Worm (Caenorhabditis elegans) whole organism, mixed stage, embryonic: ENCODE results near the gene lgc-4.

Experiments used
- M03D4.4 ChIP-seq: sonication (generic microtip); optimal IDR thresholded peaks from 2 replicates; lab custom pipeline; 2017; ENCODE audit warnings: mild to moderate bottlenecking, missing genetic modification characterization, missing compliant biosample characterization
- bed-3 ChIP-seq: fragments of 200-800 bp; sonication (Bioruptor generic); optimal IDR thresholded peaks from 3 replicates; lab custom pipeline; 2018; ENCODE audit warnings: mild to moderate bottlenecking, missing genetic modification characterization, moderate library complexity, missing compliant biosample characterization
- blmp-1 ChIP-seq: fragments of 150-350 bp; optimal IDR thresholded peaks from 2 replicates; lab custom pipeline; 2014; ENCODE audit warnings: missing biosample characterization, missing genetic modification characterization
- ceh-39 ChIP-seq: fragments of 150-350 bp; optimal IDR thresholded peaks from 2 replicates; lab custom pipeline; 2014; ENCODE audit warnings: missing biosample characterization, missing genetic modification characterization
- ceh-83 ChIP-seq: fragments of 200-800 bp; sonication (Bioruptor generic); optimal IDR thresholded peaks from 2 replicates; lab custom pipeline; 2018; ENCODE audit warnings: mild to moderate bottlenecking, missing genetic modification characterization, missing compliant biosample characterization
- cnd-1 ChIP-seq: fragments of 200-800 bp; sonication (Bioruptor generic); optimal IDR thresholded peaks from 2 replicates; lab custom pipeline; 2018; ENCODE audit warnings: mild to moderate bottlenecking, missing genetic modification characterization, missing compliant biosample characterization
- drap-1 ChIP-seq: fragments of 200-800 bp; sonication (Bioruptor generic); optimal IDR thresholded peaks from 3 replicates; lab custom pipeline; 2018; ENCODE audit warnings: mild to moderate bottlenecking, missing genetic modification characterization, missing compliant biosample characterization
- elt-1 ChIP-seq: sonication (generic microtip); optimal IDR thresholded peaks from 2 replicates; lab custom pipeline; 2017; ENCODE audit warnings: missing genetic modification characterization, mild to moderate bottlenecking, missing compliant biosample characterization, antibody characterized with exemption, moderate library complexity, borderline replicate concordance; ENCODE audit not compliant: insufficient read depth
- elt-3 ChIP-seq: fragments of 150-350 bp; optimal IDR thresholded peaks from 2 replicates; lab custom pipeline; 2014; ENCODE audit warnings: missing biosample characterization, missing genetic modification characterization
- ham-2 ChIP-seq: fragments of 200-800 bp; sonication (Bioruptor generic); optimal IDR thresholded peaks from 2 replicates; lab custom pipeline; 2018; ENCODE audit warnings: mild to moderate bottlenecking, missing genetic modification characterization, missing compliant biosample characterization
- hlh-1 ChIP-seq: fragments of 150-350 bp; optimal IDR thresholded peaks from 2 replicates; lab custom pipeline; 2014; ENCODE audit warnings: missing biosample characterization, missing genetic modification reagents, missing genetic modification characterization
- lin-13 ChIP-seq: fragments of 150-350 bp; optimal IDR thresholded peaks from 2 replicates; lab custom pipeline; 2014; ENCODE audit warnings: missing biosample characterization, missing genetic modification characterization
- lin-32 ChIP-seq: fragments of 200-800 bp; sonication (Bioruptor generic); optimal IDR thresholded peaks from 2 replicates; lab custom pipeline; 2018; ENCODE audit warnings: mild to moderate bottlenecking, missing genetic modification characterization, missing compliant biosample characterization
- lsy-2 ChIP-seq: fragments of 150-350 bp; optimal IDR thresholded peaks from 2 replicates; lab custom pipeline; 2014; ENCODE audit warnings: missing biosample characterization, missing genetic modification characterization
- mab-5 ChIP-seq: fragments of 150-350 bp; optimal IDR thresholded peaks from 2 replicates; lab custom pipeline; 2014; ENCODE audit warnings: missing biosample characterization, missing genetic modification characterization
- mep-1 ChIP-seq: fragments of 150-350 bp; optimal IDR thresholded peaks from 2 replicates; lab custom pipeline; 2017; ENCODE audit warnings: missing biosample characterization, missing genetic modification reagents, missing genetic modification characterization, inconsistent platforms
- mls-2 ChIP-seq: sonication (generic microtip); optimal IDR thresholded peaks from 2 replicates; lab custom pipeline; 2016; ENCODE audit warnings: mild to moderate bottlenecking, missing genetic modification characterization, moderate library complexity, missing compliant biosample characterization
- nhr-12 ChIP-seq: fragments of 150-350 bp; optimal IDR thresholded peaks from 2 replicates; lab custom pipeline; 2014; ENCODE audit warnings: missing biosample characterization, missing genetic modification characterization
- nhr-2 ChIP-seq: fragments of 150-350 bp; optimal IDR thresholded peaks from 2 replicates; lab custom pipeline; 2014; ENCODE audit warnings: missing biosample characterization, missing genetic modification characterization
- nhr-237 ChIP-seq: fragments of 150-350 bp; optimal IDR thresholded peaks from 2 replicates; lab custom pipeline; 2014; ENCODE audit warnings: missing biosample characterization, missing genetic modification characterization
- nhr-28 ChIP-seq: fragments of 150-350 bp; optimal IDR thresholded peaks from 2 replicates; lab custom pipeline; 2014; ENCODE audit warnings: missing biosample characterization, missing genetic modification characterization
- nhr-76 ChIP-seq: sonication (generic microtip); optimal IDR thresholded peaks from 2 replicates; lab custom pipeline; 2017; ENCODE audit warnings: missing biosample characterization, missing genetic modification characterization
- pha-4 ChIP-seq: fragments of 150-350 bp; optimal IDR thresholded peaks from 2 replicates; lab custom pipeline; 2018; ENCODE audit warnings: missing biosample characterization, missing genetic modification reagents, missing genetic modification characterization
- sem-2 ChIP-seq: fragments of 200-800 bp; sonication (Bioruptor generic); optimal IDR thresholded peaks from 2 replicates; lab custom pipeline; 2018; ENCODE audit warnings: mild to moderate bottlenecking, missing genetic modification characterization, missing compliant biosample characterization
- snpc-4 ChIP-seq: fragments of 150-350 bp; optimal IDR thresholded peaks from 2 replicates; lab custom pipeline; 2014; ENCODE audit warnings: missing biosample characterization, missing genetic modification characterization
- sptf-1 ChIP-seq: sonication (generic microtip); optimal IDR thresholded peaks from 2 replicates; lab custom pipeline; 2017; ENCODE audit warnings: mild to moderate bottlenecking, missing genetic modification characterization, moderate library complexity, missing compliant biosample characterization
- tbx-8 ChIP-seq: fragments of 200-800 bp; sonication (Bioruptor generic); optimal IDR thresholded peaks from 2 replicates; lab custom pipeline; 2018; ENCODE audit warnings: mild to moderate bottlenecking, missing genetic modification characterization, moderate library complexity, missing compliant biosample characterization
- unc-120 ChIP-seq: sonication (generic microtip); optimal IDR thresholded peaks from 2 replicates; lab custom pipeline; 2017; ENCODE audit warnings: missing genetic modification characterization, missing compliant biosample characterization; ENCODE audit not compliant: poor library complexity, severe bottlenecking
- unc-39 ChIP-seq: fragments of 150-350 bp; optimal IDR thresholded peaks from 2 replicates; lab custom pipeline; 2014; ENCODE audit warnings: missing biosample characterization, missing genetic modification characterization
- unc-62 ChIP-seq: fragments of 150-350 bp; optimal IDR thresholded peaks from 2 replicates; lab custom pipeline; 2014; ENCODE audit warnings: missing biosample characterization, missing genetic modification reagents, missing genetic modification characterization
- ztf-11 ChIP-seq: fragments of 150-350 bp; optimal IDR thresholded peaks from 2 replicates; lab custom pipeline; 2014; ENCODE audit warnings: missing biosample characterization, missing genetic modification characterization

Gene lgc-4

DNA sequence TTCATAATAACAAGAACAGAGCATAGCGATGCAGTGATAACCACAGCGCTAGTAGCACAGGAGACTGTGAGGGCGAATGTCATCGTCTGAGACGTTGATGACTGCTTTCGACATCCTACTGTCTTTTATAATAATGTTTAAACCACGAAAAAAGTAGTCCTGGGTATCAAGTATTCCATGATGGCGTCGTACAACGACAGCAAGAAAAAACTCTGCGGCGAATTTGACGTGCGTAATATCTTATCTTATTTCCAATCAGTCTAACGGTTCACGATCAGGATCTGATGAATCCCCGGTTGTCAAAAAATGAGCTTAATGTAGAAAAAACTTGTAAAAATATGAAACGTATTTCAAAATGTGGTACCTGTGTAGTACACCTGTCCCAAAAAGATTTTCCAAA lies 7.5 kb downstream of the lgc-4 start, which contains the start of gene col-175:
Gene col-175 (minus strand): TSS at position 101 of the 400 bp plus-strand sequence.
- no peak for TF ChIP-seq nhr-76 (tag; lab: Kevin White, UChicago)

DNA sequence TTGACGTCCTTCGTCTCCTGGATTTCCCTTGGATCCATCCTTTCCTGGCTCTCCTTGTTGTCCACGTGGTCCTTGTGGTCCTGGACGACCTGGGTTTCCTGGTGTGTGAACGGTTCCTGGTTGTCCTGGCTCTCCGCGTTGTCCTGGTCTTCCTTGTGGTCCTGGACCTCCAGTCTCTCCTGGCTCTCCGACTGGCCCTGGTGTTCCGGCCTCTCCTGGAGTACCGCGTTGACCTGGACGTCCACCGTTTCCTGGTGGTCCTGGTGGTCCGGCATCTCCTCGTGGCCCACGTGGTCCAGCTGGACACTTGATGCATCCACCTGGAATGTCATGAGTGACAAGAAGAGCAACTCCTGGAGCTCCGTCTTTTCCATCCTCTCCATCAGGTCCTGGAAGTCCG lies 8.2 kb downstream of the lgc-4 start:
- TF ChIP-seq mep-1 (tag; lab: Kevin White, UChicago) (no peak), unc-120 (no peak), nhr-237 (tag; lab: Kevin White, UChicago) (no peak), M03D4.4 (tag; lab: Kevin White, UChicago) (no peak), unc-39 (tag; lab: Kevin White, UChicago) (no peak), mab-5 (tag; lab: Kevin White, UChicago) (no peak), elt-1 (tag; lab: Kevin White, UChicago) (no peak), sem-2 (no peak), ceh-83 (GFP tag; lab: Kevin White, UChicago) (no peak), lin-13 (tag; lab: Kevin White, UChicago) (no peak), bed-3 (GFP tag; lab: Kevin White, UChicago) (no peak), mls-2 (tag; lab: Kevin White, UChicago) (no peak)

DNA sequence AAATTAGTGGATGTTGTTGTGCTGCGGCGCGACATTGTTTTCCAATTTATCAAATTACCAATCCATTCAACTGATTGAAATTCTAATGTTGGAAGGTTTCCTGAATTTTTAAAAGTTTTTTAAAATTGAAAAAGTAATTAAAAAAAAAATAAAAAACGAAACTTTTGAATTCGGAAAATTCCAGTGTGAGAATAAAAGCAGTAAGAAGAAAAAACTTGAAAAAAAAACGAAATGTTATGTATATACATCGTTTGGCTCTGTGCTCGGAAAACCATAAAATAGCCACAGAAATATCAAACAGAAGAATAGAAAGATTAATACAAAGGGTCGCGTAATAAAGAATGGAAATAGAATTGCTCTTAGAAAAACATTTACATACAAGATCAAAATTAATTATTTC lies 10.0 kb downstream of the lgc-4 start, which contains the start of gene vav-1:
Gene vav-1 (minus strand): TSS at position 101 of the 400 bp plus-strand sequence.
- TF ChIP-seq ham-2 (no peak), ztf-11 (tag; lab: Kevin White, UChicago) (no peak), drap-1 (GFP tag; lab: Kevin White, UChicago) (no peak), ceh-39 (tag; lab: Kevin White, UChicago) (no peak), tbx-8 (no peak), lsy-2 (tag; lab: Kevin White, UChicago) (no peak), snpc-4 (tag; lab: Kevin White, UChicago) (no peak), mep-1 (tag; lab: Kevin White, UChicago) (no peak), sptf-1 (tag; lab: Kevin White, UChicago) (no peak), nhr-237 (tag; lab: Kevin White, UChicago) (no peak), nhr-28 (tag; lab: Kevin White, UChicago) (no peak), bed-3 (GFP tag; lab: Kevin White, UChicago) (no peak), ceh-83 (GFP tag; lab: Kevin White, UChicago) (no peak), lin-32 (GFP tag; lab: Kevin White, UChicago) (no peak), pha-4 (tag; lab: Kevin White, UChicago) (no peak), nhr-12 (tag; lab: Kevin White, UChicago) (no peak), cnd-1 (tag; lab: Kevin White, UChicago) (no peak)
- TF ChIP-seq, all 35 proteins: peak for 0

DNA sequence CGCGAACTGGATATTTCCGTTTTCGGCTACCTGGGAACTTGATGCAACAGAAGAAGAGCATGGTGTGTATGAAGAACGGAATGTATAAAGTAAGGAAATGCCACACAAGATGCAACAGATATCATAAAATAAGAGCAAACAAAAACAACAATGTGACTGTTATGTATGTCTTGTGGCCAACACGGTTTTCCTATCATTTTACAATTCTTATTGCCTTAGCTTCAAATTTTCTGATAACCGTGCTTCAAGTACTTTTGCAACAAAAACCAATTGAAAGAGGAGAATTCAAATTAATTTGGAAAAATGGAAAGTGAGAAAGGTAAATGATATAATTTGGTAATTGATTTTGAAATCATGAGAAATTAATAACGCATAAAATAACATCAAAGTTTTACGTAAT lies 10.5 kb downstream of the lgc-4 start:
- no peak for TF ChIP-seq lsy-2 (tag; lab: Kevin White, UChicago)

DNA sequence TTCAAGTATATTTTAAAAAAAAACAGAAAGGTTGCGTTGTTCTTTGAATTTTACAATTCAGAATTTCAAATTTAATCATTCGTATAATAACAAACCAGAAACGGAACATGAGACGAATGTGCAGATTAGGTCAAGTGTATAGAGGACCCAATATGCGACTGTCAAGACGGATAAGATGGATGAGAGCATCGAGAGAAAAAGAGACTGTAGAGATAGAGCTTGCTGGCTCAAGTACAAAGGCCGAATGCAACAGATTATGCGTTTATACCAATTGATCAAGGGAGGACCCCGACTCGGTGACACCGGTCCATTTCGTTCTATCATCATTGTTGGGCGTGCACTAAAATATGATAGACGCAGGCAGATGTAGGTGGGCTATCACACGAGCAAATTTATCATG lies 11.7 kb downstream of the lgc-4 start:
- TF ChIP-seq nhr-2 (tag; lab: Kevin White, UChicago), result peak; percentile 64
- TF ChIP-seq sptf-1 (tag; lab: Kevin White, UChicago), result no peak
- TF ChIP-seq ham-2, result no peak
- TF ChIP-seq M03D4.4 (tag; lab: Kevin White, UChicago), result no peak

DNA sequence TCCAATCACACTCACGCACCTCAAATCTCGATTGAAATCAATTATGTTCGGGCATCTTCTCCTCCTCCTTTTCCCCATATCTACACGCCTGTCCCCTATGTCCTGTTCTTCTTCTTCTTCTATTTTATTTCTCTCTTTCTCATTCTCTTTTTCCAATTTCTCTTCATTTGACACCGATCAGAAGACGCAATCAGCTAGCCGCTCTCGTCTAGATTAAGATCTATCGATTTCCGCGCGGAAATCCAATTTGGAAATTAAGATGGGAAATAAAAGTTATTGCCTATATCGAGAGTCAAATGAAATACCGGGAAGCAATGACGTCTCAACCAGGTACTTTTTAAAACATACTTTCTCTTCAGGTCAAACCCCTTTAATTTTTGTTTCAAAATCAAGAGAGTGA lies 13.6 kb downstream of the lgc-4 start:
- TF ChIP-seq ham-2 (peak; percentile 74), unc-62 (GFP tag; lab: Kevin White, UChicago) (peak; percentile 27), unc-120 (peak; percentile 24), hlh-1 (tag; lab: Kevin White, UChicago) (peak; percentile 15), blmp-1 (tag; lab: Kevin White, UChicago) (peak; percentile 12), ceh-83 (GFP tag; lab: Kevin White, UChicago) (no peak), elt-3 (tag; lab: Kevin White, UChicago) (no peak), cnd-1 (tag; lab: Kevin White, UChicago) (no peak), elt-1 (tag; lab: Kevin White, UChicago) (peak; percentile 85)
